Worm (Caenorhabditis elegans) whole organism, mixed stage, embryonic: ENCODE measurements around the gene nmur-3.

ENCODE experiments used
- ces-1 ChIP-seq: fragments of 150-350 bp; optimal IDR thresholded peaks from 2 replicates; lab custom pipeline; 2014; ENCODE audit warnings: missing biosample characterization, missing genetic modification reagents, missing genetic modification characterization
- elt-3 ChIP-seq: fragments of 150-350 bp; optimal IDR thresholded peaks from 2 replicates; lab custom pipeline; 2014; ENCODE audit warnings: missing biosample characterization, missing genetic modification characterization
- lsy-2 ChIP-seq: fragments of 150-350 bp; optimal IDR thresholded peaks from 2 replicates; lab custom pipeline; 2014; ENCODE audit warnings: missing biosample characterization, missing genetic modification characterization
- mep-1 ChIP-seq: fragments of 150-350 bp; optimal IDR thresholded peaks from 2 replicates; lab custom pipeline; 2017; ENCODE audit warnings: missing biosample characterization, missing genetic modification reagents, missing genetic modification characterization, inconsistent platforms
- nhr-12 ChIP-seq: fragments of 150-350 bp; optimal IDR thresholded peaks from 2 replicates; lab custom pipeline; 2014; ENCODE audit warnings: missing biosample characterization, missing genetic modification characterization
- nhr-237 ChIP-seq: fragments of 150-350 bp; optimal IDR thresholded peaks from 2 replicates; lab custom pipeline; 2014; ENCODE audit warnings: missing biosample characterization, missing genetic modification characterization
- nhr-28 ChIP-seq: fragments of 150-350 bp; optimal IDR thresholded peaks from 2 replicates; lab custom pipeline; 2014; ENCODE audit warnings: missing biosample characterization, missing genetic modification characterization
- ztf-11 ChIP-seq: fragments of 150-350 bp; optimal IDR thresholded peaks from 2 replicates; lab custom pipeline; 2014; ENCODE audit warnings: missing biosample characterization, missing genetic modification characterization

DNA sequence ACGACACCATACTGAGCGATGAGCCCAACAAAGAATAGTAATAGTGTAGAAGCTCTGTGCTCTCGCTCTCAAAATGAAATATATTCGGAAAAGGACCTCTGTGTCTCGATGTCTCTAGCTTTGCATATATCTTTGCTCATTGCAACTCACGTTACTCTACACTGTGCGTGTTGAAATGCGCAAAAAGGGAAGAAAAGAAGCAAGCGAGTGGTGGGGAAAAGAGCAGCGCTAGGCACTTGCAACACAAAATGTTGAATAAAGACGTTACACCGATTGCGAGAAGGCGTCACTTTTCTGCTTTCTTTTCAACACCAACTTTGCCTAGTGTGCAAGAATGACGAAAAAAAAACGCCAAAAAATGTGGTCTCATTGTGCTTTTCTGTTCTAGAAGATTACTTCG is 31.7 kb upstream of the nmur-3 start:
- TF ChIP-seq ztf-11 (tag; lab: Kevin White, UChicago), result no peak
- TF ChIP-seq elt-3, result no peak
- TF ChIP-seq lsy-2 (tag; lab: Kevin White, UChicago), result no peak
- TF ChIP-seq nhr-237 (tag; lab: Kevin White, UChicago), result no peak
- TF ChIP-seq ces-1 (GFP tag; lab: Kevin White, UChicago), result peak; percentile 81
- TF ChIP-seq nhr-12 (tag; lab: Kevin White, UChicago), result no peak
- no peak for TF ChIP-seq mep-1
- no peak for TF ChIP-seq nhr-28 (tag; lab: Kevin White, UChicago)
